Worm (Caenorhabditis elegans) whole organism, L1 larva: ENCODE data around the gene R144.12.

Experiments used
- ceh-90 ChIP-seq: sonication (generic microtip); optimal IDR thresholded peaks from 2 replicates; lab custom pipeline; 2016; ENCODE audit warnings: missing genetic modification characterization, missing compliant biosample characterization
- egl-27 ChIP-seq, 2 experiments: fragments of 150-350 bp in 1 of 2; sonication (generic microtip); optimal IDR thresholded peaks; 3 replicates each; lab custom pipeline; 2017 to 2018; ENCODE audit warnings: missing biosample characterization in 2 of 2, missing genetic modification characterization in 2 of 2, missing genetic modification reagents in 2 of 2
- elt-3 ChIP-seq, 6 experiments: fragments of 150-350 bp in 1 of 6; sonication (generic microtip); optimal IDR thresholded peaks; 2 replicates each; lab custom pipeline; 2017 to 2018; ENCODE audit warnings: missing biosample characterization in 6 of 6, missing genetic modification characterization in 6 of 6, inconsistent platforms in 1 of 6
- fkh-4 ChIP-seq: sonication (generic microtip); optimal IDR thresholded peaks from 2 replicates; lab custom pipeline; 2016; ENCODE audit warnings: missing compliant biosample characterization, missing genetic modification characterization, borderline replicate concordance
- lin-13 ChIP-seq: fragments of 150-350 bp; optimal IDR thresholded peaks from 2 replicates; lab custom pipeline; 2014; ENCODE audit warnings: missing biosample characterization, missing genetic modification reagents, missing genetic modification characterization
- lir-3 ChIP-seq: sonication (generic microtip); optimal IDR thresholded peaks from 2 replicates; lab custom pipeline; 2016; ENCODE audit warnings: mild to moderate bottlenecking, missing genetic modification characterization, moderate library complexity, missing compliant biosample characterization; ENCODE audit not compliant: poor library complexity
- nhr-11 ChIP-seq: fragments of 150-350 bp; optimal IDR thresholded peaks from 2 replicates; lab custom pipeline; 2014; ENCODE audit warnings: missing biosample characterization, missing genetic modification characterization
- nhr-77 ChIP-seq: fragments of 150-350 bp; optimal IDR thresholded peaks from 2 replicates; lab custom pipeline; 2014; ENCODE audit warnings: missing biosample characterization, missing genetic modification characterization
- pqm-1 ChIP-seq: sonication (generic microtip); optimal IDR thresholded peaks from 3 replicates; lab custom pipeline; 2017; ENCODE audit warnings: missing biosample characterization, missing genetic modification characterization
- skn-1 ChIP-seq: fragments of 150-350 bp; optimal IDR thresholded peaks from 2 replicates; lab custom pipeline; 2014; ENCODE audit warnings: missing biosample characterization, missing genetic modification characterization
- swsn-7 ChIP-seq: sonication (generic microtip); optimal IDR thresholded peaks from 2 replicates; lab custom pipeline; 2016; ENCODE audit warnings: missing genetic modification characterization, missing compliant biosample characterization
- unc-30 ChIP-seq: sonication (generic microtip); optimal IDR thresholded peaks from 2 replicates; lab custom pipeline; 2017; ENCODE audit warnings: missing biosample characterization, missing genetic modification characterization
- unc-62 ChIP-seq: fragments of 150-350 bp; optimal IDR thresholded peaks from 2 replicates; lab custom pipeline; 2014; ENCODE audit warnings: missing biosample characterization, missing genetic modification reagents, missing genetic modification characterization

- TF ChIP-seq fkh-4 (tag; lab: Kevin White, UChicago), result no peak
- TF ChIP-seq nhr-11 (tag; lab: Kevin White, UChicago), result no peak
- no peak for TF ChIP-seq swsn-7 (tag; lab: Kevin White, UChicago)
- no peak for TF ChIP-seq egl-27 (tag; optimal IDR thresholded peaks at IDR 0.05; lab: Kevin White, UChicago)
- TF ChIP-seq elt-3 (tag; optimal IDR thresholded peaks at IDR 0.05; lab: Kevin White, UChicago), result no peak
- no peak for TF ChIP-seq lir-3 (tag; lab: Kevin White, UChicago)
- TF ChIP-seq lin-13, result no peak
- no peak for TF ChIP-seq unc-30 (tag; lab: Kevin White, UChicago)
- TF ChIP-seq nhr-77 (tag; lab: Kevin White, UChicago), result no peak
- TF ChIP-seq ceh-90 (tag; lab: Kevin White, UChicago), result no peak
- TF ChIP-seq skn-1, result no peak
- no peak for TF ChIP-seq unc-62 (GFP tag; lab: Kevin White, UChicago)
- TF ChIP-seq pqm-1 (tag; lab: Kevin White, UChicago), result no peak
Observed at ce11 chrIII:4956566-4956965, 50.2 kb downstream of the R144.12 start, which contains the start of gene C26E6.1.
